Worm (Caenorhabditis elegans) whole organism, L3 larva: Measurements from ENCODE around the gene gst-13.

Experiments used
- fkh-10 ChIP-seq: sonication (generic microtip); optimal IDR thresholded peaks from 2 replicates; lab custom pipeline; 2017; ENCODE audit warnings: missing biosample characterization, missing genetic modification reagents, missing genetic modification characterization
- nhr-12 ChIP-seq: fragments of 150-350 bp; optimal IDR thresholded peaks from 2 replicates; lab custom pipeline; 2014; ENCODE audit warnings: missing biosample characterization, missing genetic modification characterization
- nhr-237 ChIP-seq: fragments of 150-350 bp; optimal IDR thresholded peaks from 2 replicates; lab custom pipeline; 2014; ENCODE audit warnings: missing biosample characterization, missing genetic modification characterization
- nhr-77 ChIP-seq: fragments of 150-350 bp; optimal IDR thresholded peaks from 2 replicates; lab custom pipeline; 2014; ENCODE audit warnings: missing biosample characterization, missing genetic modification characterization
- snpc-4 ChIP-seq: fragments of 150-350 bp; optimal IDR thresholded peaks from 2 replicates; lab custom pipeline; 2014; ENCODE audit warnings: missing biosample characterization, missing genetic modification characterization
- tbx-2 ChIP-seq: sonication (generic microtip); optimal IDR thresholded peaks from 2 replicates; lab custom pipeline; 2016; ENCODE audit warnings: mild to moderate bottlenecking, missing genetic modification characterization, missing compliant biosample characterization
- unc-62 ChIP-seq: fragments of 150-350 bp; sonication (generic microtip); optimal IDR thresholded peaks from 4 replicates; lab custom pipeline; 2014; ENCODE audit warnings: missing biosample characterization, missing genetic modification reagents, missing genetic modification characterization
- zag-1 ChIP-seq: fragments of 150-350 bp; optimal IDR thresholded peaks from 2 replicates; lab custom pipeline; 2014; ENCODE audit warnings: missing biosample characterization, missing genetic modification characterization
- ztf-4 ChIP-seq: fragments of 150-350 bp; optimal IDR thresholded peaks from 2 replicates; lab custom pipeline; 2014; ENCODE audit warnings: missing biosample characterization, missing genetic modification characterization

DNA sequence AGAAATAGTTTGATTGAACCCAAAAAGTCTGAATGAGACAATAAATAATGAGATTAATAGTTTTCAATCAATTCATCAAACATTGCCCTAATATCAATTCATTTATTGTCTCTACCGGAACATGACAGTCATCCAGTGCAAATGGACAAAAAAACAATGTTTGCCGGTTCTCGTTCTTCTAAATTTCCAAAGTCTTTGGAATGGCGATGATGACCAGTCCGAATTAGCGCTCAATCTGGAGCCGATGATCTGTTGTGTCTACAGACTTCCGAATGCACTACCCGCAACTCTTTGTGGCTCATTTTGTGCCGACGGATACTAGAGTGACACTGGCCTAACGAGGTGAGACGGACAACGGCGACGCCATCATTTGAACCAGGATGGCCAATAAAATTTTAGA is 5.0 kb downstream of the gst-13 start, which contains the start of gene T26C5.3:
- TF ChIP-seq unc-62 (GFP tag; lab: Kevin White, UChicago) = no peak
- TF ChIP-seq tbx-2 (tag; lab: Kevin White, UChicago) = no peak
- TF ChIP-seq ztf-4 (tag; lab: Kevin White, UChicago) = no peak
- TF ChIP-seq zag-1 = no peak
- TF ChIP-seq nhr-237 (tag; lab: Kevin White, UChicago) = no peak
- TF ChIP-seq fkh-10 (GFP tag; lab: Kevin White, UChicago) = no peak
- TF ChIP-seq nhr-12 (tag; lab: Kevin White, UChicago) = no peak
- no peak for TF ChIP-seq nhr-77 (tag; lab: Kevin White, UChicago)
- TF ChIP-seq snpc-4 (tag; lab: Kevin White, UChicago) = no peak
